Fruit fly (Drosophila melanogaster): ENCODE measurements around the gene rod.

The rod gene

DNA sequence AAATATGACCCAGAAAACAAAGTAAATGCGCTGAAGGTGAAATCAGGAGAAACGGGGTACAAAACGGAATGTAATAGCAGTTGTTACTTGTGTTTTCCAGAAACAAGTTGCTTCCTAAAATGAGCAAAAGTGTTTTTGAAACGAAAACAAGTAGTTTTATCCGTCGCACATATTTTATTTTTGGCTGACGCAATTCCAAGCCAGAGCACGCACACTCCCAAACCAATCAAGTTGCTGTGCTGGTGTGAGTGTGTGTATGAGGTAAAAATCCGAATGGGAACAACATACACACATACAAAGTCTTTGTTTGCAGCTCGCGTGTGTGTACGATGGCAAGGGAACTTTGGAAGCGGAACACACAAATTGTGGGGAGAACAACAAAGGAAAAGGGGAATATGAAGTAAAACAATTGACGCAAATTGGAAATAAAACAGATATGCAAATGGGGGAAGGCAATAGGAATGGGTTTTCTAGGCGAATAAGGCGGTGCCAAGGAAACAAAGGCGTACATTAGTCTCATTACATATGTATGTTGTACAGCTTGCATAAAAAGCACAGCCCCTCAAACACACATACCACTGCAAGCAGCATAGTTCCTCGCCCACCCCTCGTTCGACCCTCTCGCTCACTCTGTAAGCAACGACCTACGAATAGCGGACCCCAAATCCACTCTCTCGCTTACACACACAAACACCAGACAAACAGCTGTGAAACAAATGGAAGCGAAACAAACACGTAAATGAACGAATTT, 27.9 kb downstream of the rod start (continued):
- TF ChIP-seq aop (GFP tag; IDR thresholded peaks at IDR 0.05) = no peak
- TF ChIP-seq CG6854 (GFP tag; optimal IDR thresholded peaks at IDR 0.05) = no peak
- TF ChIP-seq crc (GFP tag; optimal IDR thresholded peaks at IDR 0.05) = peak; percentile 4
- TF ChIP-seq CG18262 (tag; optimal IDR thresholded peaks at IDR 0.05) = no peak
- TF ChIP-seq jigr1 (GFP tag; IDR thresholded peaks at IDR 0.05) = no peak
- TF ChIP-seq CG12219 (GFP tag; optimal IDR thresholded peaks at IDR 0.05) = no peak
- no peak for TF ChIP-seq wor (GFP tag; IDR thresholded peaks at IDR 0.05)
- TF ChIP-seq eve (GFP tag; optimal IDR thresholded peaks at IDR 0.05) = peak in 1 of 2 experiments; percentile 70
- peak; percentile 59 for TF ChIP-seq CrebB (tag; optimal IDR thresholded peaks at IDR 0.05)
- TF ChIP-seq slbo (GFP tag; IDR thresholded peaks at IDR 0.05) = no peak
- no peak for TF ChIP-seq Fer3 (tag; optimal IDR thresholded peaks at IDR 0.05)
- no peak for TF ChIP-seq CG31365 (tag; optimal IDR thresholded peaks at IDR 0.05)
- no peak for TF ChIP-seq CG3065 (GFP tag; optimal IDR thresholded peaks at IDR 0.05)
- no peak for TF ChIP-seq Sin3A (optimal IDR thresholded peaks at IDR 0.05)
- TF ChIP-seq CG14667 (GFP tag; IDR thresholded peaks at IDR 0.05) = no peak
- no peak for TF ChIP-seq btn (GFP tag; optimal IDR thresholded peaks at IDR 0.05)
- TF ChIP-seq CG10462 (GFP tag; optimal IDR thresholded peaks at IDR 0.05) = no peak
- TF ChIP-seq Lim3 (GFP tag; IDR thresholded peaks at IDR 0.05) = no peak
- TF ChIP-seq CG34376 (GFP tag; optimal IDR thresholded peaks at IDR 0.05) = peak; percentile 66
- TF ChIP-seq CG33213 (GFP tag; optimal IDR thresholded peaks at IDR 0.05) = no peak
- TF ChIP-seq Sry-β (GFP tag; optimal IDR thresholded peaks at IDR 0.05) = no peak
- peak in 1 of 2 experiments; percentile 71 for TF ChIP-seq crp (GFP tag; optimal IDR thresholded peaks at IDR 0.05)
- no peak for TF ChIP-seq Dad (GFP tag; optimal IDR thresholded peaks at IDR 0.05)
- peak; percentile 9 for TF ChIP-seq CG12659 (GFP tag; optimal IDR thresholded peaks at IDR 0.05)
- TF ChIP-seq HmgZ (tag; optimal IDR thresholded peaks at IDR 0.05) = peak; percentile 41
- no peak for TF ChIP-seq CG9215 (GFP tag; IDR thresholded peaks at IDR 0.05)
- no peak for TF ChIP-seq jumu (GFP tag; optimal IDR thresholded peaks at IDR 0.05)
- TF ChIP-seq tin (GFP tag; optimal IDR thresholded peaks at IDR 0.05) = no peak
- TF ChIP-seq Hsf (GFP tag; optimal IDR thresholded peaks at IDR 0.05) = no peak
- no peak for TF ChIP-seq CG30431 (GFP tag; optimal IDR thresholded peaks at IDR 0.05)
- TF ChIP-seq fru (optimal IDR thresholded peaks at IDR 0.05) = no peak
- TF ChIP-seq Antp (GFP tag; optimal IDR thresholded peaks at IDR 0.05) = no peak
- TF ChIP-seq dmrt99B (tag; optimal IDR thresholded peaks at IDR 0.05) = no peak
- TF ChIP-seq CG2120 (GFP tag; optimal IDR thresholded peaks at IDR 0.05) = no peak
- TF ChIP-seq HLH54F (GFP tag; optimal IDR thresholded peaks at IDR 0.05) = no peak
- no peak for TF ChIP-seq B-H1 (GFP tag; IDR thresholded peaks at IDR 0.05)
- peak; percentile 11 for TF ChIP-seq CG13624 (GFP tag; optimal IDR thresholded peaks at IDR 0.05)
- no peak for TF ChIP-seq h (optimal IDR thresholded peaks at IDR 0.05)
- no peak for TF ChIP-seq Fer2 (tag; optimal IDR thresholded peaks at IDR 0.05)
- TF ChIP-seq sna (GFP tag; IDR thresholded peaks at IDR 0.05; ENCODE audit: partially characterized antibody) = no peak
- TF ChIP-seq slp2 (GFP tag; optimal IDR thresholded peaks at IDR 0.05) = no peak
- no peak for TF ChIP-seq CG1233 (GFP tag; optimal IDR thresholded peaks at IDR 0.05)
- no peak for TF ChIP-seq nom (GFP tag; optimal IDR thresholded peaks at IDR 0.05)
- TF ChIP-seq Nf-YC (tag; optimal IDR thresholded peaks at IDR 0.05) = peak; percentile 51
- TF ChIP-seq Xrp1 (GFP tag; IDR thresholded peaks at IDR 0.05) = no peak
- TF ChIP-seq gcm2 (GFP tag; optimal IDR thresholded peaks at IDR 0.05) = no peak
- TF ChIP-seq Jarid2 (GFP tag; optimal IDR thresholded peaks at IDR 0.05) = no peak
- no peak for TF ChIP-seq vnd (GFP tag; IDR thresholded peaks at IDR 0.05; ENCODE audit: partially characterized antibody)
- TF ChIP-seq croc (GFP tag; conservative IDR thresholded peaks at IDR 0.05) = no peak
- TF ChIP-seq Dll (GFP tag; IDR thresholded peaks at IDR 0.05; ENCODE audit: partially characterized antibody) = no peak
- no peak for TF ChIP-seq Sox100B (GFP tag; optimal IDR thresholded peaks at IDR 0.05)
- TF ChIP-seq CG6683 (GFP tag; optimal IDR thresholded peaks at IDR 0.05) = no peak

Data from whole organism, embryonic.